Worm (Caenorhabditis elegans) whole organism, midembryonic: ENCODE data around the gene col-158.
A peak's percentile ranks its signal among the peaks of the same experiment; 100 is the strongest.

Source experiments
- T22C8.4 ChIP-seq: fragments of 200-800 bp; sonication (Bioruptor generic); IDR thresholded peaks from 2 replicates; pipeline ENCODE4 v1.3.6; 2022; ENCODE audit warnings: missing genetic modification characterization, missing compliant biosample characterization
- cog-1 ChIP-seq: sonication (generic microtip); optimal IDR thresholded peaks from 2 replicates; lab custom pipeline; 2016; ENCODE audit warnings: missing genetic modification characterization, missing compliant biosample characterization
- flt-1 ChIP-seq: fragments of 200-800 bp; sonication (Bioruptor generic); IDR thresholded peaks from 2 replicates; pipeline ENCODE4 v1.3.6; 2022; ENCODE audit warnings: missing genetic modification characterization, missing compliant biosample characterization
- klf-2 ChIP-seq: fragments of 200-800 bp; sonication (Bioruptor generic); conservative IDR thresholded peaks from 2 replicates; pipeline ENCODE4 v1.3.6; 2022; ENCODE audit warnings: missing genetic modification reagents, missing genetic modification characterization, missing compliant biosample characterization
- med-1 ChIP-seq: sonication (generic microtip); optimal IDR thresholded peaks from 2 replicates; lab custom pipeline; 2017; ENCODE audit warnings: missing genetic modification characterization, mild to moderate bottlenecking, missing compliant biosample characterization, antibody characterized with exemption, missing genetic modification reagents; ENCODE audit not compliant: insufficient read depth
- ref-1 ChIP-seq: fragments of 200-800 bp; sonication (Bioruptor generic); conservative IDR thresholded peaks from 2 replicates; pipeline ENCODE4 v1.3.6; 2022; ENCODE audit warnings: missing genetic modification reagents, missing genetic modification characterization, missing compliant biosample characterization
- tab-1 ChIP-seq: fragments of 200-800 bp; sonication (Bioruptor generic); IDR thresholded peaks from 2 replicates; pipeline ENCODE4 v1.3.6; 2022; ENCODE audit warnings: missing genetic modification characterization, missing compliant biosample characterization
- ztf-23 ChIP-seq: fragments of 200-800 bp; sonication (Bioruptor generic); IDR thresholded peaks from 2 replicates; pipeline ENCODE4 v1.3.6; 2022; ENCODE audit warnings: missing genetic modification reagents, missing genetic modification characterization, missing compliant biosample characterization
- ztf-29 ChIP-seq: fragments of 200-800 bp; sonication (Bioruptor generic); IDR thresholded peaks from 2 replicates; pipeline ENCODE4 v1.3.6; 2022; ENCODE audit warnings: missing genetic modification reagents, missing genetic modification characterization, missing compliant biosample characterization

col-158 gene

ce11 chrV:11833319-11833718, 3.9 kb downstream of the col-158 start, which contains the start of gene pho-8:
Gene pho-8 (plus strand): TSS chrV:11833619.
- no peak for TF ChIP-seq med-1 (GFP tag; lab: Kevin White, UChicago)
- no peak for TF ChIP-seq ztf-29 (GFP tag; lab: Robert Waterston, UW)
- no peak for TF ChIP-seq ztf-23 (GFP tag; lab: Robert Waterston, UW)
- no peak for TF ChIP-seq flt-1
- no peak for TF ChIP-seq ref-1
- no peak for TF ChIP-seq T22C8.4 (GFP tag; lab: Robert Waterston, UW)
- no peak for TF ChIP-seq cog-1 (tag; lab: Kevin White, UChicago)
- no peak for TF ChIP-seq klf-2 (GFP tag; lab: Robert Waterston, UW)
- TF ChIP-seq tab-1 (GFP tag; lab: Robert Waterston, UW) = no peak

ce11 chrV:11836073-11836472, 6.7 kb downstream of the col-158 start, which contains the start of gene R13H4.2:
Gene R13H4.2 (plus strand): TSS chrV:11836391.
- TF ChIP-seq flt-1 (no peak), ztf-23 (GFP tag; lab: Robert Waterston, UW) (no peak), med-1 (GFP tag; lab: Kevin White, UChicago) (no peak), cog-1 (tag; lab: Kevin White, UChicago) (no peak), ref-1 (no peak)

- TF ChIP-seq klf-2 (GFP tag; lab: Robert Waterston, UW) (no peak), ztf-29 (GFP tag; lab: Robert Waterston, UW) (no peak), cog-1 (tag; lab: Kevin White, UChicago) (no peak), ref-1 (no peak), T22C8.4 (GFP tag; lab: Robert Waterston, UW) (no peak), tab-1 (GFP tag; lab: Robert Waterston, UW) (no peak), flt-1 (no peak), med-1 (GFP tag; lab: Kevin White, UChicago) (no peak), ztf-23 (GFP tag; lab: Robert Waterston, UW) (no peak)
These were observed 9.8 kb downstream of the col-158 start, which contains the start of gene idpb-5 for ce11 chrV:11839220-11839619. Gene idpb-5 (plus strand): TSS chrV:11839520.

- TF ChIP-seq klf-2 (GFP tag; lab: Robert Waterston, UW) (no peak), tab-1 (GFP tag; lab: Robert Waterston, UW) (no peak), ref-1 (no peak), ztf-23 (GFP tag; lab: Robert Waterston, UW) (no peak), flt-1 (no peak), T22C8.4 (GFP tag; lab: Robert Waterston, UW) (no peak), cog-1 (tag; lab: Kevin White, UChicago) (no peak), med-1 (GFP tag; lab: Kevin White, UChicago) (no peak), ztf-29 (GFP tag; lab: Robert Waterston, UW) (no peak)
These were observed 14.4 kb downstream of the col-158 start, which contains the start of gene nphp-4 for ce11 chrV:11843678-11844366. Gene nphp-4 (minus strand): TSS chrV:11843728.

ce11 chrV:11844828-11845227, 15.4 kb downstream of the col-158 start:
- no peak for TF ChIP-seq ref-1
- TF ChIP-seq tab-1 (GFP tag; lab: Robert Waterston, UW) = peak; percentile 68; the same call in 1 of the 2 replicates
- TF ChIP-seq cog-1 (tag; lab: Kevin White, UChicago) = peak; percentile 48

DNA sequence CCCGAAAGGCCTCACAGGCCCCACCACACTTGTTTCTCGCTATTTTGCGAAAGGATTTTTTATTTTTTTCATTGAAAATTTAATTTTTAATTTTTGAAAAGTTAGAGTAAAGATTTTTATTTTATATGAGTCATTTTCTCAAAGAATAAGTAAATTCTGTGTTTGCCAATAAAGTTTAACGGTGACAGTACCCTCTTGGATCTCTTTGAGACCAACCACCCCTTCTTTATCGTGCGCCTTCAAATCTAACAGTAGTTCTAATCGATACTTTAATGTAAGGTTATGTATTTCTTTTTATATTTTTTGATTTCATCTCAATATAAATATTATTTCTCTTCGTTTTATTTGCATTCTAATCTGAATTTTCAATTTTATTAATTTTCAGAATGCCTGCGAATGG, 16.1 kb downstream of the col-158 start, which contains the start of gene hmp-1:
Gene hmp-1 (plus strand): TSS at position 380 of the 400 bp plus-strand sequence.
- TF ChIP-seq T22C8.4 (GFP tag; lab: Robert Waterston, UW) = no peak
- TF ChIP-seq flt-1 = no peak
- TF ChIP-seq klf-2 (GFP tag; lab: Robert Waterston, UW) = no peak
- TF ChIP-seq tab-1 (GFP tag; lab: Robert Waterston, UW) = no peak
- no peak for TF ChIP-seq ref-1
- TF ChIP-seq ztf-23 (GFP tag; lab: Robert Waterston, UW) = no peak
- no peak for TF ChIP-seq ztf-29 (GFP tag; lab: Robert Waterston, UW)
- TF ChIP-seq med-1 (GFP tag; lab: Kevin White, UChicago) = no peak
- TF ChIP-seq cog-1 (tag; lab: Kevin White, UChicago) = no peak

DNA sequence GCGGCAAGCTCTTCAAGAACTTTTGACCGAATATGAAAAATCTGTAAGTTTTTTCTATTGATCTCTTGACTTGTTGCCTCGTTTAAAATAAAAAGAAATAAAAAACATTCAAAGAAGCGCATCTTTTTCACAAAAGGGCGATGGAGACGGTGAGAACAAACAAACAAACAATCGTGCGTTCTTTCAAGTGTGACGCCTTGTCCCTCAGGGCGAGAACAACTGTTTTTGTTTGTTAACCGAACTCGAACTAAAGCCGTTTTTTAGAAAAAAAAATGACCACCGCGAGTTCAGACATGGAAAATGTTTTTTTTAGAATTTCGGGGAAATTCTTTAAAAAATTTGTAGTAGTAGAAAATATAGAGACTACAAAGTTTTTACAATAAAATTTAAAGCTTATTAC, 17.6 kb downstream of the col-158 start:
- no peak for TF ChIP-seq flt-1
- no peak for TF ChIP-seq T22C8.4 (GFP tag; lab: Robert Waterston, UW)
- TF ChIP-seq cog-1 (tag; lab: Kevin White, UChicago) = no peak
- no peak for TF ChIP-seq ref-1
- no peak for TF ChIP-seq ztf-29 (GFP tag; lab: Robert Waterston, UW)
- TF ChIP-seq med-1 (GFP tag; lab: Kevin White, UChicago) = no peak
- no peak for TF ChIP-seq tab-1 (GFP tag; lab: Robert Waterston, UW)
- TF ChIP-seq ztf-23 (GFP tag; lab: Robert Waterston, UW) = no peak
- TF ChIP-seq klf-2 (GFP tag; lab: Robert Waterston, UW) = no peak

ce11 chrV:11849408-11849807, 20.0 kb downstream of the col-158 start:
- TF ChIP-seq flt-1 = no peak
- no peak for TF ChIP-seq klf-2 (GFP tag; lab: Robert Waterston, UW)
- no peak for TF ChIP-seq ztf-23 (GFP tag; lab: Robert Waterston, UW)
- TF ChIP-seq T22C8.4 (GFP tag; lab: Robert Waterston, UW) = no peak
- TF ChIP-seq tab-1 (GFP tag; lab: Robert Waterston, UW) = no peak
- no peak for TF ChIP-seq med-1 (GFP tag; lab: Kevin White, UChicago)

DNA sequence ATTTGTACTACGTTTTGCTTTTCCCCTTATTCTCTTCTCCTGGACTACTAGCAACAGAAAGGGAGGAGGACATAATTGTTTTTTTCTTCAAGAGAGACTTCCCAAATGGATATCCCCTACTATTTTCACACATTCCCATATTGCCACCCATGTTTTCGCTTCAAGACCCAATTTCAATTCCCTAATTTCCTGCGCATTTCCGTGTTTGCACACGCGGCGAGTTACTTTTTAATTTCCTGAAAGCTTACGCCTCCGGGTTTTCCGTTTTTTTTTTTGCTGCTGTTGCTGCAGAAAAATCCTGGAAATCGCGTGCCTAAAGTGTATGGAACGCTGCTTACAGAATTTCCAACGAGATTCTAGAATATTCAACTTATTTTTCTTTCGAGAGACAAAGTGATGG, 22.9 kb downstream of the col-158 start:
- TF ChIP-seq klf-2 (GFP tag; lab: Robert Waterston, UW) = no peak
- TF ChIP-seq ztf-29 (GFP tag; lab: Robert Waterston, UW) = no peak
- no peak for TF ChIP-seq tab-1 (GFP tag; lab: Robert Waterston, UW)
